Fruit fly (Drosophila melanogaster) S2 (cell line): ENCODE data around the gene CG6847.

Experiments used
- CG8478 ChIP-seq: fragments of >200 bp; optimal IDR thresholded peaks from 2 replicates; lab custom pipeline; 2018
- CTCF ChIP-seq, 2 experiments: fragments of >200 bp; optimal IDR thresholded peaks; 2 replicates each; lab custom pipeline; 2018

DNA sequence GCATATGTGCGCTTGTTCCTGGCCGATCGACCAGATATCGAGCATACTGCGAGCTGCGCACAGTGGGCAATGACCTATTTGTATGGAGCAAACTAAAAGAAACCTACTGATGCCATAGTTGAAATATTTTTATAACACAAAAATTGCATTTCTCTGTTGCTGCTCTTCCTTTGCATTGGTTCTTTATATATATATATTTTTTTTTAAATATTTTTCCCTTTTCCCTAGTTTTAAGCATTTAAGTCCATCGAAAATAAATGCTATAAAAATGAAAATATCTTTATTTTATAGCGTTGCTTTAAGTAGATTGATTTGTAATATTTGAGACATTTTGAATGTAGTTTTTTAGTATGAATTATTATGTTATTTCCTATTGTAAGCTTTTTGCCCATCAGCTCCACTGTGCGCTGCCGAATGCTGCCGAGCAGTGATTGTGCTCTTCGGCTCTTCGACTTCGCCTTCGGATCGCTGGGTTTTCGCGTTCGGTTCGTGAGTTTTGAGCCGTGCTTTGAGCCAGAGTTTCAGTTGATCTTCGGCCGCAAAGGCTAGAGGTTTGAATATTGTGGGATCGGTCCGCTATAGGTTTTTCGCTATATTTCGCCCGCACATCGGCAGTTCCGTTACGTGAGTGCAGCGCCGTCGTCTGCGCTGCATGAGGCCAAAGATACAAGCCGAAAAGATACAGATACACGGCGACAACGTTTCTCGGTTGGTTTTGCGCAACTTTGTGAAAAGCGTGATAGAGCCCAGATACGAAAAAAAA lies at the start of gene CG6847:
- TF ChIP-seq CTCF (optimal IDR thresholded peaks at IDR 0.05; lab: Kevin White, UChicago) (no peak), CG8478 (lab: Kevin White, UChicago) (no peak)
